Fruit fly (Drosophila melanogaster) whole organism, embryonic: Measurements from ENCODE around the gene CG7675.
A peak's percentile ranks its signal among the peaks of the same experiment; 100 is the strongest.

Experiments
- Ada2b ChIP-seq: fragments of 200-800 bp; sonication (Bioruptor generic); IDR thresholded peaks from 2 replicates; pipeline ENCODE4 v1.3.6; 2022; ENCODE audit warnings: missing biosample characterization, missing genetic modification characterization
- Atf6 ChIP-seq: fragments of 200-800 bp; sonication (Bioruptor generic); IDR thresholded peaks from 2 replicates; pipeline ENCODE4 v1.3.6; 2022; ENCODE audit warnings: missing biosample characterization, missing genetic modification characterization
- B-H1 ChIP-seq: fragments of 200-800 bp; sonication (Bioruptor generic); IDR thresholded peaks from 3 replicates; pipeline ENCODE4 v1.3.6; 2022; ENCODE audit warnings: missing biosample characterization, missing genetic modification characterization
- Blimp-1 ChIP-seq: fragments of 200-800 bp; sonication (Bioruptor generic); optimal IDR thresholded peaks from 3 replicates; lab custom pipeline; 2018; ENCODE audit warnings: missing biosample characterization, missing genetic modification characterization, mild to moderate bottlenecking, moderate library complexity, missing genetic modification reagents
- C15 ChIP-seq: fragments of 200-800 bp; sonication (Bioruptor generic); IDR thresholded peaks from 3 replicates; pipeline ENCODE4 v1.3.6; 2022; ENCODE audit warnings: missing biosample characterization, missing genetic modification characterization
- CG11723 ChIP-seq: fragments of 200-800 bp; sonication (Bioruptor generic); optimal IDR thresholded peaks from 2 replicates; lab custom pipeline; 2017; ENCODE audit warnings: missing biosample characterization, mild to moderate bottlenecking, missing genetic modification characterization
- CG12219 ChIP-seq: fragments of 200-800 bp; sonication (Bioruptor generic); optimal IDR thresholded peaks from 3 replicates; lab custom pipeline; 2018; ENCODE audit warnings: missing biosample characterization, mild to moderate bottlenecking, missing genetic modification characterization
- CG12299 ChIP-seq: fragments of 200-800 bp; sonication (Bioruptor generic); optimal IDR thresholded peaks from 2 replicates; lab custom pipeline; 2018; ENCODE audit warnings: missing biosample characterization, mild to moderate bottlenecking, missing genetic modification characterization
- CG13775 ChIP-seq: fragments of 200-800 bp; sonication (Bioruptor generic); optimal IDR thresholded peaks from 3 replicates; lab custom pipeline; 2017; ENCODE audit warnings: missing biosample characterization, mild to moderate bottlenecking, missing genetic modification characterization
- CG15011 ChIP-seq: fragments of 200-800 bp; sonication (Bioruptor generic); optimal IDR thresholded peaks from 3 replicates; lab custom pipeline; 2018; ENCODE audit warnings: missing biosample characterization, mild to moderate bottlenecking, missing genetic modification characterization
- CG15269 ChIP-seq: fragments of 200-800 bp; sonication (Bioruptor generic); optimal IDR thresholded peaks from 2 replicates; lab custom pipeline; 2018; ENCODE audit warnings: missing biosample characterization, mild to moderate bottlenecking, missing genetic modification characterization, moderate library complexity
- CG1602 ChIP-seq: fragments of 200-800 bp; sonication (Bioruptor generic); optimal IDR thresholded peaks from 3 replicates; lab custom pipeline; 2016; ENCODE audit warnings: missing biosample characterization, missing genetic modification characterization
- CG16863 ChIP-seq: fragments of 200-800 bp; sonication (Bioruptor generic); optimal IDR thresholded peaks from 3 replicates; lab custom pipeline; 2016; ENCODE audit warnings: missing biosample characterization, missing genetic modification characterization
- CG17385 ChIP-seq: fragments of 200-800 bp; sonication (Bioruptor generic); optimal IDR thresholded peaks from 3 replicates; lab custom pipeline; 2018; ENCODE audit warnings: missing biosample characterization, mild to moderate bottlenecking, missing genetic modification characterization
- CG2120 ChIP-seq: fragments of 200-800 bp; sonication (Bioruptor generic); optimal IDR thresholded peaks from 3 replicates; lab custom pipeline; 2016; ENCODE audit warnings: missing biosample characterization, missing genetic modification characterization
- CG31224 ChIP-seq: fragments of 200-800 bp; sonication (Bioruptor generic); IDR thresholded peaks from 2 replicates; pipeline ENCODE4 v1.3.6; 2022; ENCODE audit warnings: missing biosample characterization, missing genetic modification characterization
- CG34376 ChIP-seq: fragments of 200-800 bp; sonication (Bioruptor generic); optimal IDR thresholded peaks from 2 replicates; lab custom pipeline; 2018; ENCODE audit warnings: missing biosample characterization, mild to moderate bottlenecking, missing genetic modification characterization
- CG4404 ChIP-seq: fragments of 200-800 bp; sonication (Bioruptor generic); IDR thresholded peaks from 2 replicates; pipeline ENCODE4 v1.3.6; 2022; ENCODE audit warnings: missing biosample characterization, missing genetic modification characterization
- CG7987 ChIP-seq: fragments of 200-800 bp; sonication (Bioruptor generic); optimal IDR thresholded peaks from 2 replicates; lab custom pipeline; 2018; ENCODE audit warnings: missing biosample characterization, mild to moderate bottlenecking, missing genetic modification characterization, moderate library complexity
- Chrac-16 ChIP-seq: fragments of 200-800 bp; sonication (Bioruptor generic); optimal IDR thresholded peaks from 3 replicates; lab custom pipeline; 2016; ENCODE audit warnings: missing biosample characterization, missing genetic modification characterization
- Deaf1 ChIP-seq: fragments of 200-800 bp; optimal IDR thresholded peaks from 3 replicates; lab custom pipeline; 2019; ENCODE audit warnings: missing biosample characterization, mild to moderate bottlenecking, missing genetic modification characterization, moderate library complexity
- Dip2 ChIP-seq: fragments of 200-800 bp; sonication (Bioruptor generic); IDR thresholded peaks from 2 replicates; pipeline ENCODE4 v1.3.6; 2022; ENCODE audit warnings: missing biosample characterization, missing genetic modification characterization
- Doc2 ChIP-seq: fragments of 200-800 bp; sonication (Bioruptor generic); IDR thresholded peaks from 2 replicates; pipeline ENCODE4 v1.3.6; 2022; ENCODE audit warnings: missing biosample characterization, missing genetic modification characterization
- E2f2 ChIP-seq: fragments of 200-800 bp; sonication (Bioruptor generic); IDR thresholded peaks from 2 replicates; pipeline ENCODE4 v1.3.6; 2022; ENCODE audit warnings: missing biosample characterization, missing genetic modification characterization
- TFAM ChIP-seq: fragments of 200-800 bp; sonication (Bioruptor generic); optimal IDR thresholded peaks from 2 replicates; lab custom pipeline; 2017; ENCODE audit warnings: missing biosample characterization, missing genetic modification characterization, inconsistent platforms
- Taf1 ChIP-seq: fragments of 200-800 bp; sonication (Bioruptor generic); IDR thresholded peaks from 2 replicates; pipeline ENCODE4 v1.3.6; 2022; ENCODE audit warnings: missing biosample characterization, missing genetic modification characterization
- Vsx1 ChIP-seq: fragments of 200-800 bp; sonication (Bioruptor generic); optimal IDR thresholded peaks from 2 replicates; lab custom pipeline; 2017; ENCODE audit warnings: missing biosample characterization, mild to moderate bottlenecking, missing genetic modification characterization, missing genetic modification reagents
- ara ChIP-seq: fragments of 200-800 bp; sonication (Bioruptor generic); IDR thresholded peaks from 2 replicates; pipeline ENCODE4 v1.3.6; 2022; ENCODE audit warnings: missing biosample characterization, missing genetic modification characterization
- ase ChIP-seq: fragments of 200-800 bp; sonication (Bioruptor generic); IDR thresholded peaks from 3 replicates; pipeline ENCODE4 v1.3.6; 2022; ENCODE audit warnings: missing biosample characterization, missing genetic modification characterization
- bab2 ChIP-seq: fragments of 200-800 bp; sonication (Bioruptor generic); optimal IDR thresholded peaks from 2 replicates; lab custom pipeline; 2016; ENCODE audit warnings: missing biosample characterization, missing genetic modification characterization
- cad ChIP-seq: fragments of >200 bp; optimal IDR thresholded peaks from 2 replicates; lab custom pipeline; 2017; ENCODE audit warnings: missing biosample characterization, missing genetic modification characterization
- da ChIP-seq: fragments of 200-800 bp; sonication (Bioruptor generic); optimal IDR thresholded peaks from 2 replicates; lab custom pipeline; 2016; ENCODE audit warnings: missing biosample characterization, missing genetic modification characterization
- dan ChIP-seq: fragments of 200-800 bp; sonication (Bioruptor generic); IDR thresholded peaks from 2 replicates; pipeline ENCODE4 v1.3.6; 2022; ENCODE audit warnings: missing biosample characterization, missing genetic modification characterization
- dati ChIP-seq: fragments of 200-800 bp; sonication (Bioruptor generic); IDR thresholded peaks from 2 replicates; pipeline ENCODE4 v1.3.6; 2022; ENCODE audit warnings: missing biosample characterization, missing genetic modification characterization
- en ChIP-seq: fragments of 200-800 bp; sonication (Bioruptor generic); optimal IDR thresholded peaks from 2 replicates; lab custom pipeline; 2016; ENCODE audit warnings: missing biosample characterization, missing genetic modification characterization
- esg ChIP-seq: fragments of 200-800 bp; sonication (Bioruptor generic); conservative IDR thresholded peaks from 2 replicates; pipeline ENCODE4 v1.3.6; 2022; ENCODE audit warnings: missing biosample characterization, missing genetic modification characterization
- ftz-f1 ChIP-seq: fragments of 200-800 bp; sonication (Bioruptor generic); optimal IDR thresholded peaks from 2 replicates; lab custom pipeline; 2016; ENCODE audit warnings: missing biosample characterization, missing genetic modification characterization
- jigr1 ChIP-seq: fragments of 200-800 bp; sonication (Bioruptor generic); IDR thresholded peaks from 3 replicates; pipeline ENCODE4 v1.3.6; 2022; ENCODE audit warnings: missing biosample characterization, missing genetic modification characterization
- nerfin-1 ChIP-seq: fragments of 200-800 bp; sonication (Bioruptor generic); optimal IDR thresholded peaks from 3 replicates; lab custom pipeline; 2019; ENCODE audit warnings: missing biosample characterization, mild to moderate bottlenecking, missing genetic modification characterization, moderate library complexity
- nom ChIP-seq: fragments of 200-800 bp; sonication (Bioruptor generic); optimal IDR thresholded peaks from 2 replicates; lab custom pipeline; 2017; ENCODE audit warnings: missing biosample characterization, missing genetic modification characterization, mild to moderate bottlenecking, moderate library complexity, missing genetic modification reagents
- odd ChIP-seq: fragments of 200-800 bp; sonication (Bioruptor generic); optimal IDR thresholded peaks from 2 replicates; lab custom pipeline; 2017; ENCODE audit warnings: missing biosample characterization, mild to moderate bottlenecking, missing genetic modification characterization
- p53 ChIP-seq: fragments of 200-800 bp; sonication (Bioruptor generic); optimal IDR thresholded peaks from 2 replicates; lab custom pipeline; 2016; ENCODE audit warnings: missing biosample characterization, missing genetic modification characterization
- peb ChIP-seq: fragments of 200-800 bp; sonication (Bioruptor generic); IDR thresholded peaks from 2 replicates; pipeline ENCODE4 v1.3.6; 2022; ENCODE audit warnings: missing biosample characterization, missing genetic modification characterization
- rib ChIP-seq: fragments of 200-800 bp; sonication (Bioruptor generic); IDR thresholded peaks from 2 replicates; pipeline ENCODE4 v1.3.6; 2022; ENCODE audit warnings: missing biosample characterization, missing genetic modification characterization
- schlank ChIP-seq: fragments of 200-800 bp; sonication (Bioruptor generic); optimal IDR thresholded peaks from 2 replicates; lab custom pipeline; 2018; ENCODE audit warnings: missing biosample characterization, mild to moderate bottlenecking, missing genetic modification characterization
- stwl ChIP-seq: fragments of 200-800 bp; sonication (Bioruptor generic); optimal IDR thresholded peaks from 3 replicates; lab custom pipeline; 2018; ENCODE audit warnings: missing biosample characterization, mild to moderate bottlenecking, missing genetic modification characterization, moderate library complexity
- sug ChIP-seq: fragments of 200-800 bp; optimal IDR thresholded peaks from 2 replicates; lab custom pipeline; 2019; ENCODE audit warnings: missing biosample characterization, mild to moderate bottlenecking, missing genetic modification characterization, moderate library complexity
- tio ChIP-seq: fragments of 200-800 bp; sonication (Bioruptor generic); optimal IDR thresholded peaks from 2 replicates; lab custom pipeline; 2017; ENCODE audit warnings: missing biosample characterization, missing genetic modification characterization, inconsistent platforms
- tll ChIP-seq, 2 experiments: fragments of 200-800 bp in 1 of 2; fragments of >200 bp in 1 of 2; sonication (Bioruptor generic) in 1 of 2; optimal IDR thresholded peaks; 2 replicates each; lab custom pipeline; 2017 to 2019; ENCODE audit warnings: missing biosample characterization in 2 of 2, missing genetic modification characterization in 2 of 2, mild to moderate bottlenecking in 1 of 2, moderate library complexity in 1 of 2
- vnd ChIP-seq: fragments of 200-800 bp; sonication (Bioruptor generic); IDR thresholded peaks from 3 replicates; pipeline ENCODE4 v1.3.6; 2022; ENCODE audit warnings: missing biosample characterization, missing genetic modification characterization; ENCODE audit not compliant: partially characterized antibody
- z ChIP-seq: fragments of 200-800 bp; sonication (Bioruptor generic); IDR thresholded peaks from 3 replicates; pipeline ENCODE4 v1.3.6; 2022; ENCODE audit warnings: missing biosample characterization, missing genetic modification characterization

CG7675 gene

DNA sequence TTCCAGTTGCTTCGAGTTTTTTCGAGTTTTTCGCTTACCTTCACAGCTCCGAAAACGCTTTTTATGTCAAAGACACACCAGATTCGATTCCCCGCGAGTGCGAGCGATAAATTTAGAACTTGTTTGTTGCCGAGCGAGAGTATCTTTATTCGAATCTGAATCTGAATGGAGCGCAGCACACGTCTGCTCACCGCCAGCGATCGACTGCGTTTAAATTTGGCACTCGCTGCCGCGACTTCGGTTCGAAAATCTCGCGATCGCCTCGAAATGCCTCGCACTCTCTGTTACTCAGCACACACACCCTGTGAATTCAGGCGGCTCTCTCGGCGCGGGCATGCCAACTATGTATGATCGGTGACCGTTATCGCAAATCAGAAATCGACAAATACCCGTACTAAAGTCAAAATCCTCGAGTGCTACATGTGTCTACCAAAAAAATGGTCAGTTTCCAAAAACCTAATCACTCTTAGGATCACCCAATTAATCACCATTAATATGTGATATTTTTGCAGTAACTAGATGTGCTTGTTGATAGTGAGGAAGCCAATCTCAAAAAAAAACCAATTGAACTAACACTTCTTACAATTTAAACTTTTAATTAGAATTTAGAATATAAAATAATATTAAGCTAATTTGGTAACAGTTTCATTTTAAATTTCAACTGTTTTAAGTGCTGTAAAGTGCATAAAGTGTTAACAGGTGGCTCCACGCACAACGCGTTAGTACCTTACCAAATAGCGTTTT lies 18.1 kb upstream of the CG7675 start, which contains the start of gene Vha100-2 (continued):
- TF ChIP-seq Taf1 (GFP tag; lab: Robert Waterston, UW) (no peak), CG15269 (tag; lab: Kevin White, UChicago) (peak; percentile 51), Vsx1 (GFP tag; lab: Kevin White, UChicago) (peak; percentile 98), C15 (GFP tag; lab: Robert Waterston, UW) (no peak), en (GFP tag; lab: Kevin White, UChicago) (no peak), CG2120 (peak; percentile 49), Doc2 (GFP tag; lab: Robert Waterston, UW) (no peak), CG31224 (no peak), CG17385 (peak; percentile 20), tio (no peak), CG16863 (GFP tag; lab: Kevin White, UChicago) (no peak), TFAM (GFP tag; lab: Kevin White, UChicago) (no peak), da (GFP tag; lab: Kevin White, UChicago) (peak; percentile 27), schlank (no peak), esg (no peak), Blimp-1 (peak; percentile 7), cad (no peak), E2f2 (GFP tag; lab: Robert Waterston, UW) (peak; percentile 67), dati (GFP tag; lab: Robert Waterston, UW) (no peak), tll (GFP tag; optimal IDR thresholded peaks at IDR 0.05; lab: Kevin White, UChicago) (peak in 1 of 2 experiments; percentile 4), Ada2b (GFP tag; lab: Robert Waterston, UW) (no peak), CG15011 (GFP tag; lab: Kevin White, UChicago) (peak; percentile 8), z (GFP tag; lab: Robert Waterston, UW) (peak; percentile 57; the same call in 2 of the 3 replicates), nerfin-1 (tag; lab: Kevin White, UChicago) (no peak), CG4404 (GFP tag; lab: Robert Waterston, UW) (no peak), peb (GFP tag; lab: Robert Waterston, UW) (no peak), p53 (GFP tag; lab: Kevin White, UChicago) (no peak), sug (tag; lab: Kevin White, UChicago) (peak; percentile 18), CG12219 (GFP tag; lab: Kevin White, UChicago) (peak; percentile 1), bab2 (no peak), CG11723 (GFP tag; lab: Kevin White, UChicago) (no peak), Deaf1 (tag; lab: Kevin White, UChicago) (peak; percentile 92), CG7987 (peak; percentile 56), Chrac-16 (no peak), CG34376 (GFP tag; lab: Kevin White, UChicago) (peak; percentile 67), Dip2 (no peak), rib (GFP tag; lab: Robert Waterston, UW) (peak; percentile 81), ftz-f1 (GFP tag; lab: Kevin White, UChicago) (no peak), vnd (GFP tag; lab: Robert Waterston, UW) (no peak), jigr1 (GFP tag; lab: Robert Waterston, UW) (no peak), ara (GFP tag; lab: Robert Waterston, UW) (no peak), B-H1 (GFP tag; lab: Robert Waterston, UW) (no peak; the same call in 2 of the 3 replicates), stwl (tag; lab: Kevin White, UChicago) (peak; percentile 94), CG12299 (tag; lab: Kevin White, UChicago) (no peak), odd (GFP tag; lab: Kevin White, UChicago) (no peak), Atf6 (peak; percentile 68; the same call in 1 of the 2 replicates), nom (peak; percentile 29), ase (GFP tag; lab: Robert Waterston, UW) (no peak; the same call in 2 of the 3 replicates), CG13775 (peak; percentile 12), CG1602 (no peak), dan (no peak)
